Worm (Caenorhabditis elegans): ENCODE data around the gene mec-1.
A peak's percentile ranks its signal among the peaks of the same experiment; 100 is the strongest.

Gene mec-1

ce11 chrV:6969950-6970532 lies 13.7 kb downstream of the mec-1 start, which contains the start of gene ptr-15:
Gene ptr-15 (minus strand): TSS chrV:6970000.
- TF ChIP-seq nhr-80 (tag; optimal IDR thresholded peaks at IDR 0.05) (no peak), ceh-58 (GFP tag; IDR thresholded peaks at IDR 0.05) (0 out of 2 replicates have a peak, but pooled peaks have one; percentile 12)

ce11 chrV:6971567-6971966 lies 15.2 kb downstream of the mec-1 start, which contains the start of gene srx-59:
Gene srx-59 (plus strand): TSS chrV:6971867.
- TF ChIP-seq F39B2.1 (GFP tag; IDR thresholded peaks at IDR 0.05) (no peak), ztf-6 (GFP tag; IDR thresholded peaks at IDR 0.05) (no peak), Y79H2A.3 (GFP tag; conservative IDR thresholded peaks at IDR 0.05) (no peak), bed-2 (GFP tag; IDR thresholded peaks at IDR 0.05) (no peak)

- TF ChIP-seq snpc-1.1 (tag; optimal IDR thresholded peaks at IDR 0.05; ENCODE audit: insufficient read depth) (no peak), Y53G8AR.9 (GFP tag; conservative IDR thresholded peaks at IDR 0.05) (no peak), tbp1 (GFP tag; optimal IDR thresholded peaks at IDR 0.05) (no peak), F33H1.4 (GFP tag; IDR thresholded peaks at IDR 0.05) (no peak)
These were observed 19.7 kb downstream of the mec-1 start, which contains the start of gene srx-16 for ce11 chrV:6976047-6976446. Gene srx-16 (plus strand): TSS chrV:6976347.

DNA sequence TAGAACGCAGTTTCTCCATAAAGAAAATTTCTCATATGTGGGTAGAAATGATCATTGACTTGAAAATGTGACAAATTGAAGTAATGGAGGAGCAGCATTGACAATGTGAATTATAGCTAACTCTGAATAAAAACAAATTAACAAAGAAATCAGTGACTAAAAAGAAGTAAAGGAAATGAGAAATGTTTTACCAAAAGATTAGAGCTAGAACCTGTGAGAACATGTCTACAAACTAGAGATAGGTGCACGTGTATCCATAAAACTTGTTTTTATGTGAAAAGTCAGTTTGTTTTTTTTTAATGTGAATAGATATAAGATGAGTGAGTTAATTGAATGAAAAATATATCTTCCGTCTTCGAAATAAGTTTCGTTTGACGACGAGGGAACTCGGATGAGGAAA lies 22.7 kb downstream of the mec-1 start, which contains the start of gene sre-12:
Gene sre-12 (minus strand): TSS at position 101 of the 400 bp plus-strand sequence.
- no peak for TF ChIP-seq F57A8.1 (GFP tag; optimal IDR thresholded peaks at IDR 0.05)
- TF ChIP-seq unc-62 (GFP tag; optimal IDR thresholded peaks at IDR 0.05), result no peak
- no peak for TF ChIP-seq dpff-1 (tag; optimal IDR thresholded peaks at IDR 0.05)
- TF ChIP-seq ets-4 (GFP tag; optimal IDR thresholded peaks at IDR 0.05), result no peak
- no peak for TF ChIP-seq T07F8.4 (tag; optimal IDR thresholded peaks at IDR 0.05)
- no peak for TF ChIP-seq ceh-27 (GFP tag; optimal IDR thresholded peaks at IDR 0.05)
- no peak for TF ChIP-seq ztf-25 (GFP tag; IDR thresholded peaks at IDR 0.05)
- TF ChIP-seq bed-1 (GFP tag; IDR thresholded peaks at IDR 0.05), result no peak
- TF ChIP-seq ztf-22 (GFP tag; optimal IDR thresholded peaks at IDR 0.05), result no peak
- TF ChIP-seq cebp-1 (GFP tag; IDR thresholded peaks at IDR 0.05), result no peak
- TF ChIP-seq cebp-1 (tag; optimal IDR thresholded peaks at IDR 0.05), result no peak
- no peak for TF ChIP-seq Y95B8A.8 (GFP tag; IDR thresholded peaks at IDR 0.05)
- TF ChIP-seq hrde-1 (tag; optimal IDR thresholded peaks at IDR 0.05; ENCODE audit: borderline replicate concordance), result no peak
- TF ChIP-seq madf-10 (tag; optimal IDR thresholded peaks at IDR 0.05), result no peak
- no peak for TF ChIP-seq fkh-3 (tag; optimal IDR thresholded peaks at IDR 0.05)
- TF ChIP-seq snpc-3.4 (tag; optimal IDR thresholded peaks at IDR 0.05), result no peak
- no peak for TF ChIP-seq F37B4.10 (GFP tag; IDR thresholded peaks at IDR 0.05)

- TF ChIP-seq madf-8 (GFP tag; conservative IDR thresholded peaks at IDR 0.05), result no peak
- no peak for TF ChIP-seq akir-1 (GFP tag; optimal IDR thresholded peaks at IDR 0.05)
- no peak for TF ChIP-seq aptf-3 (GFP tag; IDR thresholded peaks at IDR 0.05)
- TF ChIP-seq Y53G8AR.9 (GFP tag; conservative IDR thresholded peaks at IDR 0.05), result no peak
- TF ChIP-seq egl-44 (GFP tag; IDR thresholded peaks at IDR 0.05), result no peak
- TF ChIP-seq F55B11.4 (tag; optimal IDR thresholded peaks at IDR 0.05; ENCODE audit: borderline replicate concordance, insufficient read depth), result no peak
- no peak for TF ChIP-seq somi-1 (GFP tag; optimal IDR thresholded peaks at IDR 0.05)
- no peak for TF ChIP-seq mcd-1 (GFP tag; IDR thresholded peaks at IDR 0.05)
- no peak for TF ChIP-seq attf-3 (GFP tag; conservative IDR thresholded peaks at IDR 0.05)
- TF ChIP-seq athp-1 (tag; optimal IDR thresholded peaks at IDR 0.05), result no peak
- TF ChIP-seq lag-1 (GFP tag; IDR thresholded peaks at IDR 0.05), result no peak
- no peak for TF ChIP-seq T26A5.8 (tag; optimal IDR thresholded peaks at IDR 0.05)
- TF ChIP-seq lin-54 (GFP tag; optimal IDR thresholded peaks at IDR 0.05), result no peak
- TF ChIP-seq snpc-1.1 (tag; optimal IDR thresholded peaks at IDR 0.05; ENCODE audit: insufficient read depth), result no peak
- TF ChIP-seq sptf-2 (GFP tag; optimal IDR thresholded peaks at IDR 0.05), result no peak
- no peak for TF ChIP-seq dpl-1 (GFP tag; optimal IDR thresholded peaks at IDR 0.05)
- no peak for TF ChIP-seq T07F8.4 (tag; optimal IDR thresholded peaks at IDR 0.05)
- no peak for TF ChIP-seq B0261.1 (tag; optimal IDR thresholded peaks at IDR 0.05)
These were observed 26.5 kb downstream of the mec-1 start, which contains the start of gene nhr-161 for ce11 chrV:6982813-6983212. Gene nhr-161 (minus strand): TSS chrV:6982913.

Measured in whole organism, young adult.